Fruit fly (Drosophila melanogaster) whole organism, embryonic: ENCODE results near the gene CG43116.
A peak's percentile ranks its signal among the peaks of the same experiment; 100 is the strongest.

Experiments
- CG10366 ChIP-seq: fragments of 200-800 bp; sonication (Bioruptor generic); IDR thresholded peaks from 2 replicates; pipeline ENCODE4 v1.3.6; 2022; ENCODE audit warnings: missing biosample characterization, missing genetic modification characterization
- CG10959 ChIP-seq: fragments of 200-800 bp; sonication (Bioruptor generic); IDR thresholded peaks from 2 replicates; pipeline ENCODE4 v1.3.6; 2022; ENCODE audit warnings: missing biosample characterization, missing genetic modification characterization
- CG11696 ChIP-seq: fragments of 200-800 bp; sonication (Bioruptor generic); IDR thresholded peaks from 2 replicates; pipeline ENCODE4 v1.3.6; 2022; ENCODE audit warnings: missing biosample characterization, missing genetic modification characterization
- CG1233 ChIP-seq: fragments of 200-800 bp; sonication (Bioruptor generic); optimal IDR thresholded peaks from 4 replicates; lab custom pipeline; 2018; ENCODE audit warnings: missing biosample characterization, mild to moderate bottlenecking, missing genetic modification characterization
- CG13123 ChIP-seq: fragments of 200-800 bp; sonication (Bioruptor generic); optimal IDR thresholded peaks from 2 replicates; lab custom pipeline; 2016; ENCODE audit warnings: missing biosample characterization, missing genetic modification characterization
- CG16863 ChIP-seq: fragments of 200-800 bp; sonication (Bioruptor generic); optimal IDR thresholded peaks from 3 replicates; lab custom pipeline; 2016; ENCODE audit warnings: missing biosample characterization, missing genetic modification characterization
- CG17328 ChIP-seq: fragments of 200-800 bp; sonication (Bioruptor generic); IDR thresholded peaks from 2 replicates; pipeline ENCODE4 v1.3.6; 2022; ENCODE audit warnings: missing biosample characterization, missing genetic modification characterization
- CG17802 ChIP-seq: fragments of 200-800 bp; sonication (Bioruptor generic); optimal IDR thresholded peaks from 2 replicates; lab custom pipeline; 2018; ENCODE audit warnings: missing biosample characterization, mild to moderate bottlenecking, missing genetic modification characterization, moderate library complexity
- CG30431 ChIP-seq: fragments of 200-800 bp; sonication (Bioruptor generic); optimal IDR thresholded peaks from 2 replicates; lab custom pipeline; 2017; ENCODE audit warnings: missing biosample characterization, missing genetic modification characterization
- CG31224 ChIP-seq: fragments of 200-800 bp; sonication (Bioruptor generic); IDR thresholded peaks from 2 replicates; pipeline ENCODE4 v1.3.6; 2022; ENCODE audit warnings: missing biosample characterization, missing genetic modification characterization
- CG3281 ChIP-seq: fragments of 200-800 bp; sonication (Bioruptor generic); optimal IDR thresholded peaks from 3 replicates; lab custom pipeline; 2017; ENCODE audit warnings: missing biosample characterization, mild to moderate bottlenecking, missing genetic modification characterization
- CG34224 ChIP-seq: fragments of 200-800 bp; sonication (Bioruptor generic); IDR thresholded peaks from 3 replicates; pipeline ENCODE4 v1.3.6; 2022; ENCODE audit warnings: missing biosample characterization, missing genetic modification characterization; ENCODE audit not compliant: partially characterized antibody
- CG34376 ChIP-seq: fragments of 200-800 bp; sonication (Bioruptor generic); optimal IDR thresholded peaks from 2 replicates; lab custom pipeline; 2018; ENCODE audit warnings: missing biosample characterization, mild to moderate bottlenecking, missing genetic modification characterization
- CG4404 ChIP-seq: fragments of 200-800 bp; sonication (Bioruptor generic); IDR thresholded peaks from 2 replicates; pipeline ENCODE4 v1.3.6; 2022; ENCODE audit warnings: missing biosample characterization, missing genetic modification characterization
- CG6683 ChIP-seq: fragments of 200-800 bp; sonication (Bioruptor generic); optimal IDR thresholded peaks from 2 replicates; lab custom pipeline; 2017; ENCODE audit warnings: missing biosample characterization, mild to moderate bottlenecking, missing genetic modification characterization, missing genetic modification reagents
- CG6791 ChIP-seq: fragments of 200-800 bp; sonication (Bioruptor generic); IDR thresholded peaks from 3 replicates; pipeline ENCODE4 v1.3.6; 2022; ENCODE audit warnings: missing biosample characterization, missing genetic modification characterization; ENCODE audit not compliant: partially characterized antibody
- CG7987 ChIP-seq: fragments of 200-800 bp; sonication (Bioruptor generic); optimal IDR thresholded peaks from 2 replicates; lab custom pipeline; 2018; ENCODE audit warnings: missing biosample characterization, mild to moderate bottlenecking, missing genetic modification characterization, moderate library complexity
- CG9727 ChIP-seq: fragments of 200-800 bp; sonication (Bioruptor generic); optimal IDR thresholded peaks from 3 replicates; lab custom pipeline; 2017; ENCODE audit warnings: missing biosample characterization, mild to moderate bottlenecking, missing genetic modification characterization
- D19A ChIP-seq: fragments of 200-800 bp; optimal IDR thresholded peaks from 3 replicates; lab custom pipeline; 2019; ENCODE audit warnings: missing biosample characterization, mild to moderate bottlenecking, missing genetic modification characterization, moderate library complexity
- Dip2 ChIP-seq: fragments of 200-800 bp; sonication (Bioruptor generic); IDR thresholded peaks from 2 replicates; pipeline ENCODE4 v1.3.6; 2022; ENCODE audit warnings: missing biosample characterization, missing genetic modification characterization
- Drgx ChIP-seq: fragments of 200-800 bp; sonication (Bioruptor generic); IDR thresholded peaks from 2 replicates; pipeline ENCODE4 v1.3.6; 2022; ENCODE audit warnings: missing biosample characterization, missing genetic modification characterization
- Hr39 ChIP-seq: fragments of >200 bp; optimal IDR thresholded peaks from 2 replicates; lab custom pipeline; 2017
- Mad ChIP-seq: fragments of 200-800 bp; sonication (Bioruptor generic); optimal IDR thresholded peaks from 2 replicates; lab custom pipeline; 2016; ENCODE audit warnings: missing biosample characterization, missing genetic modification characterization
- NC2α ChIP-seq: fragments of 200-800 bp; sonication (Bioruptor generic); optimal IDR thresholded peaks from 2 replicates; lab custom pipeline; 2016; ENCODE audit warnings: missing biosample characterization, missing genetic modification characterization
- NFAT ChIP-seq: fragments of 200-800 bp; sonication (Bioruptor generic); IDR thresholded peaks from 2 replicates; pipeline ENCODE4 v1.3.6; 2022; ENCODE audit warnings: missing biosample characterization, missing genetic modification characterization
- Neu2 ChIP-seq: fragments of 200-800 bp; sonication (Bioruptor generic); optimal IDR thresholded peaks from 3 replicates; lab custom pipeline; 2016; ENCODE audit warnings: missing biosample characterization, missing genetic modification characterization, borderline replicate concordance
- Nf-YA ChIP-seq: fragments of 200-800 bp; sonication (Bioruptor generic); IDR thresholded peaks from 2 replicates; pipeline ENCODE4 v1.3.6; 2022; ENCODE audit warnings: missing biosample characterization, missing genetic modification characterization
- Nf-YB ChIP-seq: fragments of 200-800 bp; sonication (Bioruptor generic); optimal IDR thresholded peaks from 3 replicates; lab custom pipeline; 2019; ENCODE audit warnings: missing biosample characterization, mild to moderate bottlenecking, missing genetic modification characterization, moderate library complexity
- Taf1 ChIP-seq: fragments of 200-800 bp; sonication (Bioruptor generic); IDR thresholded peaks from 2 replicates; pipeline ENCODE4 v1.3.6; 2022; ENCODE audit warnings: missing biosample characterization, missing genetic modification characterization
- Vsx1 ChIP-seq: fragments of 200-800 bp; sonication (Bioruptor generic); optimal IDR thresholded peaks from 2 replicates; lab custom pipeline; 2017; ENCODE audit warnings: missing biosample characterization, mild to moderate bottlenecking, missing genetic modification characterization, missing genetic modification reagents
- al ChIP-seq: fragments of 200-800 bp; sonication (Bioruptor generic); IDR thresholded peaks from 2 replicates; pipeline ENCODE4 v1.3.6; 2022; ENCODE audit warnings: missing biosample characterization, missing genetic modification characterization
- chm ChIP-seq: fragments of 200-800 bp; sonication (Bioruptor generic); IDR thresholded peaks from 2 replicates; pipeline ENCODE4 v1.3.6; 2022; ENCODE audit warnings: missing biosample characterization, missing genetic modification characterization
- crol ChIP-seq: fragments of 200-800 bp; sonication (Bioruptor generic); IDR thresholded peaks from 2 replicates; pipeline ENCODE4 v1.3.6; 2022; ENCODE audit warnings: missing biosample characterization, missing genetic modification characterization
- dmrt11E ChIP-seq: fragments of 200-800 bp; sonication (Bioruptor generic); optimal IDR thresholded peaks from 3 replicates; lab custom pipeline; 2018; ENCODE audit warnings: missing biosample characterization, mild to moderate bottlenecking, missing genetic modification characterization, moderate library complexity
- dpn ChIP-seq, 2 experiments: fragments of 200-800 bp; sonication (Bioruptor generic); optimal IDR thresholded peaks; 3 replicates each; lab custom pipeline; 2016; ENCODE audit warnings: missing biosample characterization in 2 of 2, missing genetic modification characterization in 2 of 2
- ems ChIP-seq: fragments of 200-800 bp; sonication (Bioruptor generic); optimal IDR thresholded peaks from 3 replicates; lab custom pipeline; 2016; ENCODE audit warnings: missing biosample characterization, missing genetic modification characterization
- exex ChIP-seq: fragments of 200-800 bp; sonication (Bioruptor generic); optimal IDR thresholded peaks from 4 replicates; lab custom pipeline; 2018; ENCODE audit warnings: missing biosample characterization, mild to moderate bottlenecking, missing genetic modification characterization, moderate library complexity
- fd102C ChIP-seq: fragments of 200-800 bp; sonication (Bioruptor generic); optimal IDR thresholded peaks from 2 replicates; lab custom pipeline; 2018; ENCODE audit warnings: missing biosample characterization, mild to moderate bottlenecking, missing genetic modification characterization, moderate library complexity
- gsb ChIP-seq: fragments of 200-800 bp; sonication (Bioruptor generic); IDR thresholded peaks from 2 replicates; pipeline ENCODE4 v1.3.6; 2022; ENCODE audit warnings: missing biosample characterization, missing genetic modification characterization
- hb ChIP-seq: fragments of 200-800 bp; sonication (Bioruptor generic); IDR thresholded peaks from 3 replicates; pipeline ENCODE4 v1.3.6; 2022; ENCODE audit warnings: missing biosample characterization, missing genetic modification characterization; ENCODE audit not compliant: partially characterized antibody
- kni ChIP-seq: fragments of 200-800 bp; sonication (Bioruptor generic); optimal IDR thresholded peaks from 3 replicates; lab custom pipeline; 2017; ENCODE audit warnings: mild to moderate bottlenecking, missing biosample characterization, missing genetic modification reagents, missing genetic modification characterization
- lilli ChIP-seq: fragments of 200-800 bp; sonication (Bioruptor generic); optimal IDR thresholded peaks from 3 replicates; lab custom pipeline; 2016; ENCODE audit warnings: missing biosample characterization, missing genetic modification characterization
- mam ChIP-seq: fragments of 200-800 bp; sonication (Bioruptor generic); optimal IDR thresholded peaks from 3 replicates; lab custom pipeline; 2016; ENCODE audit warnings: missing biosample characterization, missing genetic modification characterization
- nerfin-1 ChIP-seq: fragments of 200-800 bp; sonication (Bioruptor generic); optimal IDR thresholded peaks from 3 replicates; lab custom pipeline; 2019; ENCODE audit warnings: missing biosample characterization, mild to moderate bottlenecking, missing genetic modification characterization, moderate library complexity
- phol ChIP-seq: fragments of 200-800 bp; sonication (Bioruptor generic); optimal IDR thresholded peaks from 3 replicates; lab custom pipeline; 2018; ENCODE audit warnings: missing biosample characterization, mild to moderate bottlenecking, missing genetic modification characterization, moderate library complexity
- rib ChIP-seq: fragments of 200-800 bp; sonication (Bioruptor generic); IDR thresholded peaks from 2 replicates; pipeline ENCODE4 v1.3.6; 2022; ENCODE audit warnings: missing biosample characterization, missing genetic modification characterization
- ro ChIP-seq: fragments of 200-800 bp; sonication (Bioruptor generic); IDR thresholded peaks from 2 replicates; pipeline ENCODE4 v1.3.6; 2022; ENCODE audit warnings: missing biosample characterization, missing genetic modification characterization
- sna ChIP-seq: fragments of 200-800 bp; sonication (Bioruptor generic); IDR thresholded peaks from 2 replicates; pipeline ENCODE4 v1.3.6; 2022; ENCODE audit warnings: missing biosample characterization, missing genetic modification characterization; ENCODE audit not compliant: partially characterized antibody
- twi ChIP-seq: fragments of 200-800 bp; optimal IDR thresholded peaks from 2 replicates; lab custom pipeline; 2019; ENCODE audit warnings: missing biosample characterization, mild to moderate bottlenecking, missing genetic modification characterization, moderate library complexity
- wdn ChIP-seq: fragments of 200-800 bp; sonication (Bioruptor generic); IDR thresholded peaks from 2 replicates; pipeline ENCODE4 v1.3.6; 2022; ENCODE audit warnings: missing biosample characterization, missing genetic modification characterization

CG43116 gene

DNA sequence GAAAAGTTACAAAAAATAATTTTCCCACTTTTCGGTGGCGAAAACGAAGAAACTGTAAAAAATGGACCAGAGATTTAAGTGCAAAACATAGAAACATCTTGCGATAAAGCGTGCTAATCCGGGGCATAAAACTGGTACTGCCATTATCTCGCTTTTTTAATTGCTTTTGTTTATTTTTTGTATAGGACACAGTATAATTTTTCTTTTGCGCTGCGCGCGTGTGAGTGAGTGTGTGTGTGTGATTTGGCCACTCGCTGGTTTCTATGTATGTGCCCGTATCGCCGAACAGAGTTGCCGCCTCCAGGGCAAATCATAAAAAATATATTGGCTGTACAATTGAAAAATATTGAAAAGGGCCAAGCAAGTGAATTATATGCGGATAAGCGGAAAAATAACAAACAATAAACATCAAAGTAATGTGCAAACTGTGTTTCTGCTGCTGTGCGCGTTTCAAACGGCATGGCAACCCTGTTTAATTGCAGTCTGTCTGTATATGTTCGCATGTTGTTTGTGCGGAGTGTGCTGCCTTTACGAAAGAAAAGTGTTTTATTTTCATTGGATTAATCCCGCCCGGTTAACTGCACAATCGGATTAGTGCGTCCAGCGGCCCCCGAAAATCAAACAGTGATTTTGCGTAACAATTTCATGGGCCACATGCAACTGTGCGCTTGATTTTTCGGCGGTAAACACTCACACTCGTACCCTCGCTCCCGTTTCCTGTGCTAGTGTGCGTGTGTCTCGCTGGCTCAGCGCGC, 45.5 kb upstream of the CG43116 start (continued):
- peak; percentile 84 for TF ChIP-seq nerfin-1
- TF ChIP-seq Drgx (GFP tag; lab: Robert Waterston, UW) = peak; percentile 99
- TF ChIP-seq CG9727 (GFP tag; lab: Kevin White, UChicago) = peak; percentile 97
- TF ChIP-seq CG4404 (GFP tag; lab: Robert Waterston, UW) = peak; percentile 87
- no peak for TF ChIP-seq sna (GFP tag; lab: Robert Waterston, UW)
- TF ChIP-seq wdn (GFP tag; lab: Robert Waterston, UW) = peak; percentile 94
- peak; percentile 96 for TF ChIP-seq NC2α (GFP tag; lab: Kevin White, UChicago)
- peak; percentile 91 for TF ChIP-seq Nf-YA (GFP tag; lab: Robert Waterston, UW)
- peak; percentile 91 for TF ChIP-seq gsb
- peak; percentile 97 for TF ChIP-seq chm (GFP tag; lab: Robert Waterston, UW)
- peak; percentile 95 for TF ChIP-seq phol (tag; lab: Kevin White, UChicago)
- TF ChIP-seq NFAT = peak; percentile 96
- TF ChIP-seq hb = no peak
- peak; percentile 97 for TF ChIP-seq mam (GFP tag; lab: Kevin White, UChicago)
- TF ChIP-seq CG13123 (GFP tag; lab: Kevin White, UChicago) = peak; percentile 95
- TF ChIP-seq rib (GFP tag; lab: Robert Waterston, UW) = peak; percentile 89
- peak; percentile 86 for TF ChIP-seq D19A (tag; lab: Kevin White, UChicago)
- peak; percentile 77 for TF ChIP-seq Neu2 (GFP tag; lab: Kevin White, UChicago)
- peak; percentile 81 for TF ChIP-seq Nf-YB
- TF ChIP-seq kni = peak; percentile 89
- peak; percentile 97 for TF ChIP-seq CG10366
- TF ChIP-seq CG16863 (GFP tag; lab: Kevin White, UChicago) = peak; percentile 96
- TF ChIP-seq CG34376 (GFP tag; lab: Kevin White, UChicago) = peak; percentile 69
- peak; percentile 98 for TF ChIP-seq lilli (GFP tag; lab: Kevin White, UChicago)
- peak; percentile 74 for TF ChIP-seq exex (tag; lab: Kevin White, UChicago)
- TF ChIP-seq fd102C = peak; percentile 64
- peak; percentile 89 for TF ChIP-seq CG10959 (GFP tag; lab: Robert Waterston, UW)
- peak; percentile 94 for TF ChIP-seq al (GFP tag; lab: Robert Waterston, UW)
- peak; percentile 89 for TF ChIP-seq ro (GFP tag; lab: Robert Waterston, UW)
- TF ChIP-seq CG17802 (tag; lab: Kevin White, UChicago) = peak; percentile 89
- TF ChIP-seq Mad (GFP tag; lab: Kevin White, UChicago) = peak; percentile 95
- TF ChIP-seq CG31224 (GFP tag; lab: Robert Waterston, UW) = peak; percentile 93
- peak; percentile 93 for TF ChIP-seq dmrt11E
- peak; percentile 68 for TF ChIP-seq Dip2 (GFP tag; lab: Robert Waterston, UW)
- peak; percentile 91 for TF ChIP-seq Taf1
- peak; percentile 96 for TF ChIP-seq ems (GFP tag; lab: Kevin White, UChicago)
- no peak for TF ChIP-seq Vsx1 (GFP tag; lab: Kevin White, UChicago)
- no peak; the same call in 2 of the 3 replicates for TF ChIP-seq CG34224 (GFP tag; lab: Robert Waterston, UW)
- TF ChIP-seq dpn (GFP tag; optimal IDR thresholded peaks at IDR 0.05; lab: Kevin White, UChicago) = peak; percentile 98
- peak; percentile 85 for TF ChIP-seq CG7987 (GFP tag; lab: Kevin White, UChicago)
- TF ChIP-seq Hr39 (lab: Kevin White, UChicago) = no peak
- TF ChIP-seq CG1233 (GFP tag; lab: Kevin White, UChicago) = peak; percentile 94
- TF ChIP-seq CG17328 (GFP tag; lab: Robert Waterston, UW) = peak; percentile 98
- TF ChIP-seq CG30431 (GFP tag; lab: Kevin White, UChicago) = peak; percentile 96
- peak; percentile 65 for TF ChIP-seq crol
- TF ChIP-seq CG6683 (GFP tag; lab: Kevin White, UChicago) = peak; percentile 87
- TF ChIP-seq CG11696 (GFP tag; lab: Robert Waterston, UW) = peak; percentile 90
- peak; percentile 96 for TF ChIP-seq CG3281 (GFP tag; lab: Kevin White, UChicago)
- TF ChIP-seq twi (tag; lab: Kevin White, UChicago) = peak; percentile 83
- TF ChIP-seq CG6791 (GFP tag; lab: Robert Waterston, UW) = no peak
